Fruit fly (Drosophila melanogaster) whole organism, embryonic: Measurements from ENCODE around the gene Prp18.

Experiments used
- Abd-B ChIP-seq: fragments of 200-800 bp; sonication (Bioruptor generic); optimal IDR thresholded peaks from 2 replicates; lab custom pipeline; 2018; ENCODE audit warnings: missing biosample characterization, mild to moderate bottlenecking, missing genetic modification characterization, moderate library complexity
- B-H1 ChIP-seq: fragments of 200-800 bp; sonication (Bioruptor generic); IDR thresholded peaks from 3 replicates; pipeline ENCODE4 v1.3.6; 2022; ENCODE audit warnings: missing biosample characterization, missing genetic modification characterization
- B-H2 ChIP-seq: fragments of 200-800 bp; sonication (Bioruptor generic); optimal IDR thresholded peaks from 2 replicates; lab custom pipeline; 2018; ENCODE audit warnings: missing biosample characterization, mild to moderate bottlenecking, missing genetic modification characterization
- Bgb ChIP-seq: fragments of 200-800 bp; sonication (Bioruptor generic); IDR thresholded peaks from 2 replicates; pipeline ENCODE4 v1.3.6; 2022; ENCODE audit warnings: missing biosample characterization, missing genetic modification characterization; ENCODE audit not compliant: partially characterized antibody
- C15 ChIP-seq: fragments of 200-800 bp; sonication (Bioruptor generic); IDR thresholded peaks from 3 replicates; pipeline ENCODE4 v1.3.6; 2022; ENCODE audit warnings: missing biosample characterization, missing genetic modification characterization
- CG10209 ChIP-seq: fragments of 200-800 bp; sonication (Bioruptor generic); optimal IDR thresholded peaks from 3 replicates; lab custom pipeline; 2017; ENCODE audit warnings: missing biosample characterization, mild to moderate bottlenecking, missing genetic modification characterization, missing genetic modification reagents
- CG11093 ChIP-seq: fragments of 200-800 bp; sonication (Bioruptor generic); IDR thresholded peaks from 3 replicates; pipeline ENCODE4 v1.3.6; 2022; ENCODE audit warnings: missing biosample characterization, missing genetic modification characterization
- CG11398 ChIP-seq: fragments of 200-800 bp; sonication (Bioruptor generic); optimal IDR thresholded peaks from 2 replicates; lab custom pipeline; 2016; ENCODE audit warnings: missing biosample characterization, missing genetic modification characterization
- CG12744 ChIP-seq: fragments of 200-800 bp; sonication (Bioruptor generic); optimal IDR thresholded peaks from 2 replicates; lab custom pipeline; 2016; ENCODE audit warnings: missing biosample characterization, missing genetic modification characterization
- CG13123 ChIP-seq: fragments of 200-800 bp; sonication (Bioruptor generic); optimal IDR thresholded peaks from 2 replicates; lab custom pipeline; 2016; ENCODE audit warnings: missing biosample characterization, missing genetic modification characterization
- CG13424 ChIP-seq: fragments of 200-800 bp; sonication (Bioruptor generic); optimal IDR thresholded peaks from 2 replicates; lab custom pipeline; 2019; ENCODE audit warnings: missing biosample characterization, mild to moderate bottlenecking, missing genetic modification characterization, moderate library complexity
- CG14667 ChIP-seq: fragments of 200-800 bp; sonication (Bioruptor generic); IDR thresholded peaks from 2 replicates; pipeline ENCODE4 v1.3.6; 2022; ENCODE audit warnings: missing biosample characterization, missing genetic modification characterization
- CG14710 ChIP-seq: fragments of 200-800 bp; sonication (Bioruptor generic); optimal IDR thresholded peaks from 3 replicates; lab custom pipeline; 2019; ENCODE audit warnings: missing biosample characterization, mild to moderate bottlenecking, missing genetic modification characterization, moderate library complexity
- CG15514 ChIP-seq: fragments of 200-800 bp; sonication (Bioruptor generic); optimal IDR thresholded peaks from 3 replicates; lab custom pipeline; 2017; ENCODE audit warnings: missing biosample characterization, missing genetic modification characterization, mild to moderate bottlenecking, moderate library complexity, missing genetic modification reagents
- CG17328 ChIP-seq: fragments of 200-800 bp; sonication (Bioruptor generic); IDR thresholded peaks from 2 replicates; pipeline ENCODE4 v1.3.6; 2022; ENCODE audit warnings: missing biosample characterization, missing genetic modification characterization
- CG1832 ChIP-seq: fragments of 200-800 bp; sonication (Bioruptor generic); optimal IDR thresholded peaks from 2 replicates; lab custom pipeline; 2017; ENCODE audit warnings: missing biosample characterization, mild to moderate bottlenecking, missing genetic modification characterization, inconsistent platforms
- CG18476 ChIP-seq: fragments of 200-800 bp; sonication (Bioruptor generic); optimal IDR thresholded peaks from 2 replicates; lab custom pipeline; 2016; ENCODE audit warnings: missing biosample characterization, mild to moderate bottlenecking, missing genetic modification characterization
- CG2678 ChIP-seq: fragments of 200-800 bp; sonication (Bioruptor generic); optimal IDR thresholded peaks from 3 replicates; lab custom pipeline; 2019; ENCODE audit warnings: missing biosample characterization, mild to moderate bottlenecking, missing genetic modification characterization, moderate library complexity
- CG3407 ChIP-seq: fragments of 200-800 bp; sonication (Bioruptor generic); optimal IDR thresholded peaks from 2 replicates; lab custom pipeline; 2018; ENCODE audit warnings: missing biosample characterization, mild to moderate bottlenecking, missing genetic modification characterization
- CG3726 ChIP-seq: fragments of 200-800 bp; sonication (Bioruptor generic); IDR thresholded peaks from 3 replicates; pipeline ENCODE4, ENCODE4 v1.3.6; 2022; ENCODE audit warnings: missing biosample characterization, missing genetic modification characterization
- CG43689 ChIP-seq: fragments of 200-800 bp; sonication (Bioruptor generic); IDR thresholded peaks from 2 replicates; pipeline ENCODE4 v1.3.6; 2022; ENCODE audit warnings: missing biosample characterization, missing genetic modification characterization
- CG4617 ChIP-seq: fragments of 200-800 bp; sonication (Bioruptor generic); optimal IDR thresholded peaks from 3 replicates; lab custom pipeline; 2016; ENCODE audit warnings: missing biosample characterization, missing genetic modification characterization, borderline replicate concordance
- CG5180 ChIP-seq: fragments of 200-800 bp; sonication (Bioruptor generic); optimal IDR thresholded peaks from 3 replicates; lab custom pipeline; 2017; ENCODE audit warnings: missing biosample characterization, missing genetic modification characterization, mild to moderate bottlenecking, moderate library complexity, missing genetic modification reagents
- CG6254 ChIP-seq: fragments of 200-800 bp; sonication (Bioruptor generic); optimal IDR thresholded peaks from 3 replicates; lab custom pipeline; 2017; ENCODE audit warnings: mild to moderate bottlenecking, missing biosample characterization, missing genetic modification reagents, missing genetic modification characterization
- CG7357 ChIP-seq: fragments of 200-800 bp; sonication (Bioruptor generic); IDR thresholded peaks from 3 replicates; pipeline ENCODE4 v1.3.6; 2022; ENCODE audit warnings: missing biosample characterization, missing genetic modification characterization
- CG8944 ChIP-seq: fragments of 200-800 bp; sonication (Bioruptor generic); optimal IDR thresholded peaks from 3 replicates; lab custom pipeline; 2016; ENCODE audit warnings: missing biosample characterization, missing genetic modification characterization
- CG9215 ChIP-seq: fragments of 200-800 bp; sonication (Bioruptor generic); IDR thresholded peaks from 2 replicates; pipeline ENCODE4 v1.3.6; 2022; ENCODE audit warnings: missing biosample characterization, missing genetic modification characterization
- Dref ChIP-seq: fragments of 200-800 bp; sonication (Bioruptor generic); IDR thresholded peaks from 2 replicates; pipeline ENCODE4 v1.3.6; 2022; ENCODE audit warnings: missing biosample characterization, missing genetic modification characterization
- Eip74EF ChIP-seq, 2 experiments: fragments of 200-800 bp in 1 of 2; fragments of >200 bp in 1 of 2; sonication (Bioruptor generic) in 1 of 2; optimal IDR thresholded peaks; 2 replicates each; lab custom pipeline; 2017 to 2019; ENCODE audit warnings: missing biosample characterization in 2 of 2, missing genetic modification characterization in 2 of 2, mild to moderate bottlenecking in 1 of 2, moderate library complexity in 1 of 2
- HLH4C ChIP-seq: fragments of 200-800 bp; sonication (Bioruptor generic); IDR thresholded peaks from 3 replicates; pipeline ENCODE4 v1.3.6; 2022; ENCODE audit warnings: missing biosample characterization, missing genetic modification characterization; ENCODE audit not compliant: partially characterized antibody
- Hr51 ChIP-seq, 2 experiments: fragments of 200-800 bp; sonication (Bioruptor generic); optimal IDR thresholded peaks; 2 replicates in 1 of 2; 3 replicates in 1 of 2; lab custom pipeline; 2016 to 2018; ENCODE audit warnings: missing biosample characterization in 2 of 2, missing genetic modification characterization in 2 of 2, mild to moderate bottlenecking in 1 of 2, moderate library complexity in 1 of 2
- Hr78 ChIP-seq, 2 experiments: fragments of 200-800 bp in 1 of 2; fragments of >200 bp in 1 of 2; sonication (Bioruptor generic) in 1 of 2; optimal IDR thresholded peaks; 2 replicates each; lab custom pipeline; 2017 to 2019; ENCODE audit warnings: missing biosample characterization in 2 of 2, missing genetic modification characterization in 2 of 2, mild to moderate bottlenecking in 1 of 2, moderate library complexity in 1 of 2
- Lim3 ChIP-seq: fragments of 200-800 bp; sonication (Bioruptor generic); IDR thresholded peaks from 2 replicates; pipeline ENCODE4 v1.3.6; 2022; ENCODE audit warnings: missing biosample characterization, missing genetic modification characterization
- Med ChIP-seq: fragments of 200-800 bp; sonication (Bioruptor generic); peaks from one replicate; lab custom pipeline; 2016; ENCODE audit warnings: missing biosample characterization, missing genetic modification characterization, mild to moderate bottlenecking, inconsistent platforms, moderate library complexity
- Poxn ChIP-seq: fragments of 200-800 bp; sonication (Bioruptor generic); IDR thresholded peaks from 2 replicates; pipeline ENCODE4 v1.3.6; 2022; ENCODE audit warnings: missing biosample characterization, missing genetic modification characterization
- Sox100B ChIP-seq: fragments of 200-800 bp; sonication (Bioruptor generic); optimal IDR thresholded peaks from 3 replicates; lab custom pipeline; 2018; ENCODE audit warnings: missing biosample characterization, mild to moderate bottlenecking, missing genetic modification characterization
- ap ChIP-seq: fragments of 200-800 bp; sonication (Bioruptor generic); IDR thresholded peaks from 2 replicates; pipeline ENCODE4 v1.3.6; 2022; ENCODE audit warnings: missing biosample characterization, missing genetic modification characterization
- ato ChIP-seq: fragments of 200-800 bp; sonication (Bioruptor generic); IDR thresholded peaks from 2 replicates; pipeline ENCODE4 v1.3.6; 2022; ENCODE audit warnings: missing biosample characterization, missing genetic modification characterization; ENCODE audit not compliant: partially characterized antibody
- dpn ChIP-seq, 2 experiments: fragments of 200-800 bp; sonication (Bioruptor generic); optimal IDR thresholded peaks; 3 replicates each; lab custom pipeline; 2016; ENCODE audit warnings: missing biosample characterization in 2 of 2, missing genetic modification characterization in 2 of 2
- gsb ChIP-seq: fragments of 200-800 bp; sonication (Bioruptor generic); IDR thresholded peaks from 2 replicates; pipeline ENCODE4 v1.3.6; 2022; ENCODE audit warnings: missing biosample characterization, missing genetic modification characterization
- gt ChIP-seq: fragments of 200-800 bp; sonication (Bioruptor generic); IDR thresholded peaks from 2 replicates; pipeline ENCODE4 v1.3.6; 2022; ENCODE audit warnings: missing biosample characterization, missing genetic modification characterization
- klu ChIP-seq: fragments of 200-800 bp; sonication (Bioruptor generic); IDR thresholded peaks from 2 replicates; pipeline ENCODE4 v1.3.6; 2022; ENCODE audit warnings: missing biosample characterization, missing genetic modification characterization
- lov ChIP-seq, 2 experiments: fragments of 200-800 bp in 1 of 2; fragments of >200 bp in 1 of 2; sonication (Bioruptor generic) in 1 of 2; IDR thresholded peaks in 1 of 2; optimal IDR thresholded peaks in 1 of 2; 2 replicates in 1 of 2; 3 replicates in 1 of 2; pipeline versions ENCODE4 v1.3.6 to Lab custom; 2017 to 2022; ENCODE audit warnings: missing biosample characterization in 1 of 2, missing genetic modification characterization in 1 of 2
- luna ChIP-seq: fragments of 200-800 bp; sonication (Bioruptor generic); optimal IDR thresholded peaks from 2 replicates; lab custom pipeline; 2016; ENCODE audit warnings: missing biosample characterization, missing genetic modification characterization
- mam ChIP-seq: fragments of 200-800 bp; sonication (Bioruptor generic); optimal IDR thresholded peaks from 3 replicates; lab custom pipeline; 2016; ENCODE audit warnings: missing biosample characterization, missing genetic modification characterization
- mirr ChIP-seq: fragments of 200-800 bp; sonication (Bioruptor generic); optimal IDR thresholded peaks from 3 replicates; lab custom pipeline; 2018; ENCODE audit warnings: missing biosample characterization, mild to moderate bottlenecking, missing genetic modification characterization
- rib ChIP-seq: fragments of 200-800 bp; sonication (Bioruptor generic); IDR thresholded peaks from 2 replicates; pipeline ENCODE4 v1.3.6; 2022; ENCODE audit warnings: missing biosample characterization, missing genetic modification characterization
- wdn ChIP-seq: fragments of 200-800 bp; sonication (Bioruptor generic); IDR thresholded peaks from 2 replicates; pipeline ENCODE4 v1.3.6; 2022; ENCODE audit warnings: missing biosample characterization, missing genetic modification characterization
- yki ChIP-seq: fragments of >200 bp; optimal IDR thresholded peaks from 3 replicates; lab custom pipeline; 2018

Gene Prp18

DNA sequence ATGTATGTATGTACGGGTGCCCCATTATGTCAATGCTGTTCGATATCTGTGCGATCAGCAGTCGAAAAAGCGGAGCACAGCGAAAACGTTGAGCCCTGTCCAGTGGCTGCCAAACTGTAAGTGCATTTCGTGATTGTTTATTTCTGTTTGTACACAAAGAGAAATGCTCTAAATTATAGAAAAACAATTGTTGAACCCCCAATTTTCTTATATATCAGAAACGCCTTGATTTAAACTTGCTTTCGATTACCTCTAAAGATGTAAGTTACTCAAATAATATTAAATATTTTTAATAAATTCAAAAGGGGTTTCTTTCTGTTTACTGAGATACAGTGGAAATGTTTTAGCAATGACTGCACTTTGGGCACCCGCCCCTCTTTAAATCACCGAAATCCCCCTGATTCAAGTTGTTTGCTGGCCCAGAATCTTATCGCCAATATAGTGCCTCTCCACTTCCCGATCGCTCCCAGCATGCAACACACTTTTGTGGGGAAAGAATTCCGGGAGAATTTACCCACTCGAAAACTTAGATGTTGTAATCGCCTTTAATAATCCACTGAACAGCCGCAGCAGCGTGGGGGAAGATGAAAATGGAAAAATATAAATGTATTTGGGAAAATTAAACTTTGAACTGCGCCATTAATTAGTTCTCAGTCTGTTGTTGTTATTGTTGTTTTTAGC lies 16.2 kb downstream of the Prp18 start (continued):
- peak; percentile 50 for TF ChIP-seq CG13424
- no peak for TF ChIP-seq Dref (GFP tag; lab: Robert Waterston, UW)
- peak in 1 of 2 experiments; percentile 42 for TF ChIP-seq Hr78 (GFP tag; optimal IDR thresholded peaks at IDR 0.05; lab: Kevin White, UChicago)
- no peak for TF ChIP-seq CG7357 (GFP tag; lab: Robert Waterston, UW)
- no peak for TF ChIP-seq lov (optimal IDR thresholded peaks at IDR 0.05; lab: Kevin White, UChicago)
- no peak for TF ChIP-seq lov (GFP tag; IDR thresholded peaks at IDR 0.05; lab: Robert Waterston, UW)
- peak in 1 of 2 experiments; percentile 70 for TF ChIP-seq Eip74EF (GFP tag; optimal IDR thresholded peaks at IDR 0.05; lab: Kevin White, UChicago)
- TF ChIP-seq ap (GFP tag; lab: Robert Waterston, UW), result 0 out of 2 replicates have a peak, but pooled peaks have one; percentile 5
- peak; percentile 41; the same call in 1 of the 2 replicates for TF ChIP-seq CG17328 (GFP tag; lab: Robert Waterston, UW)
- TF ChIP-seq B-H1 (GFP tag; lab: Robert Waterston, UW), result 0 out of 3 replicates have a peak, but pooled peaks have one; percentile 26
- TF ChIP-seq CG11398, result no peak
- no peak for TF ChIP-seq luna (GFP tag; lab: Kevin White, UChicago)
- TF ChIP-seq wdn (GFP tag; lab: Robert Waterston, UW), result no peak
- no peak for TF ChIP-seq CG18476
- peak; percentile 37 for TF ChIP-seq CG10209 (GFP tag; lab: Kevin White, UChicago)
- 0 out of 2 replicates have a peak, but pooled peaks have one; percentile 20 for TF ChIP-seq CG14667 (GFP tag; lab: Robert Waterston, UW)
- peak in 1 of 2 experiments; percentile 16 for TF ChIP-seq dpn (GFP tag; optimal IDR thresholded peaks at IDR 0.05; lab: Kevin White, UChicago)
- no peak for TF ChIP-seq CG3726
- TF ChIP-seq Med, result no peak
- no peak for TF ChIP-seq rib (GFP tag; lab: Robert Waterston, UW)
- no peak for TF ChIP-seq mirr (GFP tag; lab: Kevin White, UChicago)
- peak; percentile 49 for TF ChIP-seq CG14710
- TF ChIP-seq CG43689 (GFP tag; lab: Robert Waterston, UW), result no peak
- no peak for TF ChIP-seq HLH4C (GFP tag; lab: Robert Waterston, UW)
- TF ChIP-seq B-H2 (GFP tag; lab: Kevin White, UChicago), result no peak
- no peak for TF ChIP-seq gsb (GFP tag; lab: Robert Waterston, UW)
- TF ChIP-seq ato (GFP tag; lab: Robert Waterston, UW), result no peak
- no peak for TF ChIP-seq C15 (GFP tag; lab: Robert Waterston, UW)
- TF ChIP-seq CG12744 (GFP tag; lab: Kevin White, UChicago), result no peak
- TF ChIP-seq Lim3 (GFP tag; lab: Robert Waterston, UW), result no peak
- TF ChIP-seq mam (GFP tag; lab: Kevin White, UChicago), result no peak
- TF ChIP-seq klu (GFP tag; lab: Robert Waterston, UW), result no peak
- no peak for TF ChIP-seq yki (lab: Kevin White, UChicago)
- peak; percentile 9 for TF ChIP-seq CG3407 (GFP tag; lab: Kevin White, UChicago)
- no peak for TF ChIP-seq CG1832 (GFP tag; lab: Kevin White, UChicago)
- no peak for TF ChIP-seq Abd-B (GFP tag; lab: Kevin White, UChicago)
- no peak for TF ChIP-seq CG15514
- no peak for TF ChIP-seq CG8944 (GFP tag; lab: Kevin White, UChicago)
- TF ChIP-seq CG13123 (GFP tag; lab: Kevin White, UChicago), result no peak
- TF ChIP-seq CG5180 (GFP tag; lab: Kevin White, UChicago), result peak; percentile 5
- no peak for TF ChIP-seq CG4617 (GFP tag; lab: Kevin White, UChicago)
- TF ChIP-seq Hr51 (GFP tag; optimal IDR thresholded peaks at IDR 0.05; lab: Kevin White, UChicago), result peak in 1 of 2 experiments; percentile 31
- TF ChIP-seq Sox100B, result no peak
- TF ChIP-seq Poxn (GFP tag; lab: Robert Waterston, UW), result no peak
- TF ChIP-seq gt (GFP tag; lab: Robert Waterston, UW), result no peak
- no peak for TF ChIP-seq CG11093 (GFP tag; lab: Robert Waterston, UW)
- no peak for TF ChIP-seq Bgb (GFP tag; lab: Robert Waterston, UW)
- TF ChIP-seq CG9215, result no peak
- peak; percentile 59 for TF ChIP-seq CG6254 (GFP tag; lab: Kevin White, UChicago)
- peak; percentile 57 for TF ChIP-seq CG2678 (tag; lab: Kevin White, UChicago)
